Worm (Caenorhabditis elegans): ENCODE results near the gene dod-3.

The dod-3 gene

DNA sequence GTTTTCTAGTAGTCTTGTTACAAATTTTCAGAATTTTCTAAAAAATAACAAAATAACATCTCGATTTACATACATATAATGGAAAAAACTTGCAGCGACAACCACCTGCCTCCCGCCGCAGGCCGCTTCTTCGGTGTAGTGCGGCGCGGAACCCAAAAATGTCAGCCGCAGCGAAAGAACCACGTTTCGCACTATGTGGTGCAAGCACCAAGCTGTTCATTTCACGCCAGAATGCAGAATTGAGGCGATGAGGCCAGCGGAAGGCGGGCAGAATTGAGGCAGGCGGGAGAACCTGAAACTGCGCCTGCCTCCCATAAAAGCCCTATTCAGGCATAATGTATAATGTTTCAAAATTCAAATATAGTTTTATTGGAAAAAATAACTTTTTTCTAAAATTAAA is 30.6 kb upstream of the dod-3 start:
- TF ChIP-seq mep-1 (tag; optimal IDR thresholded peaks at IDR 0.05) = no peak
- no peak for TF ChIP-seq rnt-1 (tag; optimal IDR thresholded peaks at IDR 0.05)
- TF ChIP-seq nhr-85 (tag) = no peak
- no peak for TF ChIP-seq unc-86 (tag; optimal IDR thresholded peaks at IDR 0.05)
- TF ChIP-seq fkh-10 (GFP tag; optimal IDR thresholded peaks at IDR 0.05) = no peak
- no peak for TF ChIP-seq tbx-2 (tag; optimal IDR thresholded peaks at IDR 0.05)
- no peak for TF ChIP-seq jun-1 (tag; optimal IDR thresholded peaks at IDR 0.05)
- TF ChIP-seq nhr-76 (tag; optimal IDR thresholded peaks at IDR 0.05) = no peak
- no peak for TF ChIP-seq ztf-4 (tag; optimal IDR thresholded peaks at IDR 0.05)
- TF ChIP-seq dpl-1 (GFP tag; optimal IDR thresholded peaks at IDR 0.05) = no peak
- TF ChIP-seq pqm-1 (tag; optimal IDR thresholded peaks at IDR 0.05) = no peak

DNA sequence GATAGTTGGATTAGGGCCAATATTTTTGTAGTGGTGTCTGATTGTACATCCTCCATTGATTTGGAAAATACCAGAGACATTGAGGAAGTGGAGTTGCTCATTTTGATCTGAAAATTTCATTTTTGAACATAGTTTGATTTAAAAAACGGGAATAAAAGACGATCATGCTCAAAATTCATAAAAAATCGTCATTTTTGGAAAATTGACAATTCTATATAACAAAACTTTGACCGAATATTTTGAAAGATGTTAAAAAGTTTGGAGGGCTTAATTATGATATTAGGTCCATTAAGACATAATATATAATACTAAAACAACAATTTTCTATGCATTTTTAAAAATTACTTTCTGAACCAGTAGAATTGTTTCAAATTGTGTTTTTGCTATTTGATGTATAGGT is 28.6 kb upstream of the dod-3 start, which contains the start of gene srg-58:
Gene srg-58 (minus strand): TSS at position 101 of the 400 bp plus-strand sequence.
- TF ChIP-seq lir-3 (tag; optimal IDR thresholded peaks at IDR 0.05; ENCODE audit: poor library complexity) (no peak), snu-23 (GFP tag; optimal IDR thresholded peaks at IDR 0.05) (no peak), irx-1 (tag; optimal IDR thresholded peaks at IDR 0.05) (no peak), unc-30 (tag; optimal IDR thresholded peaks at IDR 0.05) (no peak), fos-1 (tag; optimal IDR thresholded peaks at IDR 0.05) (no peak), zag-1 (tag; optimal IDR thresholded peaks at IDR 0.05) (no peak), ztf-11 (tag; optimal IDR thresholded peaks at IDR 0.05) (no peak)

DNA sequence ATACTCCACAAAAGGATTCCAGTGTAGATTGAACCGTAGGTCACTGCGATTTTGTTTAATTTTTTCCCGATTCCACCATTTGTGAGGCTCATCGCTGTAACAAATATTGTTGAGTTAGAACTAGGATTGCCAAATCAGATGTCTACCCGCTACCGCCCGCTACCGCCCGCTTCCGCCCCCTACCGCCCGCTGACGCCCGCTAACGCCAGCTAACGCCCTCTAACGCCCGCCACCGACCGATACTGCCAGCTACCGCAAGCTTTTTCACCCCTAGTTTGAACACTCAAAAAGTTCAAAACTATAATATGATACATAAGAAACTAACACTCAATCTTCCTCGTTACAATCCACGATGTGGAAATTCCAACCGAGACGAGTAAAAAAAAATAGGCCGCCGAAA is 27.5 kb upstream of the dod-3 start:
- no peak for TF ChIP-seq skn-1 (tag; optimal IDR thresholded peaks at IDR 0.05)
- no peak for TF ChIP-seq sptf-1 (tag; optimal IDR thresholded peaks at IDR 0.05)
- TF ChIP-seq ceh-8 (GFP tag; optimal IDR thresholded peaks at IDR 0.05) = no peak
- no peak for TF ChIP-seq nhr-76 (tag; optimal IDR thresholded peaks at IDR 0.05)
- no peak for TF ChIP-seq tbx-2 (tag; optimal IDR thresholded peaks at IDR 0.05)
- TF ChIP-seq ceh-90 (tag; optimal IDR thresholded peaks at IDR 0.05) = no peak

DNA sequence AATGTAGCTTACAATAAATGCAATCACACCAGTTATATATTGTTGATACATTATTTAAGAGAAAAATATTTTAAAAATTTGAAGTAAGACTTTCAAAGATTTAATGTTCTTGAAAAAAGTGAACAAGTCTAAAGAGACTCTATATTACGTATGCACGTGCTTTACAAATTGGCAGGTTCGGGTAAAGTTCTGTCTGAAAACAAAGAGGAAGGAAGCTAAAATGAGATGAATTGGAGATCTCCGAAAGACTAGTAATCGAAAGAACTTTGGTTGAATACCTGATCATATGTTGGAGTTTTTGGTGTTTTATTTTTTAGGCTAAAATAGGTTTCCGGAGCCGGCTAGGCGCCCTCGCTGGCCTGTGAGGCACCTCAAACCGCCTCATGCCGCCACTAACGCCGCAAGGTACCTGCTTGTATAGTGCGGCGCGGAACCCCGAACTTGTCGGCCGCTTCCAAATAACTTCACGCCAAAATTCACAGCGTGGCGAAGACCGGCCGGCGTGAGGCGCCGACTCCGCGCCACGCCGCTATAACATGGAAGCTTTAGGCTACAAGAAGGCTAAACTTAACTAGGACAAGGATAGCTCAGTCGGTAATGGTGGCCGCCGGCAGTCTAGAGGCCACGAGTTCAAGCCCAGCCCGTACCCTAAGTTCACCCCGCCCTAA is 26.5 kb upstream of the dod-3 start, which contains the start of gene srx-28:
Gene srx-28 (minus strand): TSS at position 51 of the 668 bp plus-strand sequence.
- TF ChIP-seq snpc-4 (tag; optimal IDR thresholded peaks at IDR 0.05) (peak; percentile 8), ztf-11 (tag; optimal IDR thresholded peaks at IDR 0.05) (no peak)

DNA sequence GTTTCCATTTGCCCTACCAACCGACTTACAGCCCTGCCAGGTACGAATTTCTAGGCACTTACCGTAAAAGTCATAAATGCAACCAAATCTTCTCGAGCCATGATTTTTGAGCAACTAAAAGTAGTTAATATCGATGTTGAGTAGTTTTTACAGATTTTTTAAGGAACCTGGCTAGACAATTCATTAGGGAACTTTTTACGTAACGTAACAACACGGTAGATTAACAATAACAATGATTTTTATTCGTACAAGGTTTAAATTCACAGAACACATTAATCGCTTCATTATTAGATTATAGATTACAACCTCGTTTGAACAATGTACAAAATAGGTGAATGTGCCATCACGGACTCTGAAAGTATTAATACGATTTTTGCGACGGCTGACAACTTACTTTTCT is 22.1 kb upstream of the dod-3 start, which contains the start of gene srx-26:
Gene srx-26 (minus strand): TSS at position 101 of the 400 bp plus-strand sequence.
- TF ChIP-seq ceh-90 (tag; optimal IDR thresholded peaks at IDR 0.05) (no peak), nhr-77 (tag; optimal IDR thresholded peaks at IDR 0.05) (no peak), dpl-1 (GFP tag; optimal IDR thresholded peaks at IDR 0.05) (no peak), ceh-8 (GFP tag; optimal IDR thresholded peaks at IDR 0.05) (no peak), efl-1 (optimal IDR thresholded peaks at IDR 0.05) (no peak), efl-1 (GFP tag; optimal IDR thresholded peaks at IDR 0.05 in 1 of 2) (no peak), ztf-4 (tag; optimal IDR thresholded peaks at IDR 0.05) (no peak), nhr-19 (GFP tag; conservative IDR thresholded peaks at IDR 0.05) (no peak)

DNA sequence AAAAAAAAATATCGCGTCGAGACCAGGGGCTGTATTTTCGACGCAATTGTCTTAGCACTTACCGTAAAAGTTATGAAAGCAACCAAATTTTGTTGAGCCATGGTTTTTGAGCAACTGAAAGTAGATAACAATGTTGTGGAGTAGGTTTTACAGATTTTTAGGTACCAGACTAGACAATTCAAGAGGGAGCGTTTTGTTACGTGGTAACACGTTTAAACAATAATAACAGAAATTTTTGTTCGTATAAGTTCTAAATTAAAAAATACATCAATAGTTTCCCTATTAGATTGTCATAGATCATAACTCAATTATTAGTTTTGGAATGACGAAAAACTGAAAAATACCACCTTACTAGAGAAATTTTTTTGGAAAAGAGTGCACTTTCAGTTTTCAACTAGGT is 19.1 kb upstream of the dod-3 start, which contains the start of gene srx-24:
Gene srx-24 (minus strand): TSS at position 101 of the 400 bp plus-strand sequence.
- TF ChIP-seq efl-1 (optimal IDR thresholded peaks at IDR 0.05) (no peak), efl-1 (GFP tag; optimal IDR thresholded peaks at IDR 0.05 in 1 of 2) (peak in 1 of 2 experiments; percentile 7), lin-15B (tag; optimal IDR thresholded peaks at IDR 0.05) (no peak)

DNA sequence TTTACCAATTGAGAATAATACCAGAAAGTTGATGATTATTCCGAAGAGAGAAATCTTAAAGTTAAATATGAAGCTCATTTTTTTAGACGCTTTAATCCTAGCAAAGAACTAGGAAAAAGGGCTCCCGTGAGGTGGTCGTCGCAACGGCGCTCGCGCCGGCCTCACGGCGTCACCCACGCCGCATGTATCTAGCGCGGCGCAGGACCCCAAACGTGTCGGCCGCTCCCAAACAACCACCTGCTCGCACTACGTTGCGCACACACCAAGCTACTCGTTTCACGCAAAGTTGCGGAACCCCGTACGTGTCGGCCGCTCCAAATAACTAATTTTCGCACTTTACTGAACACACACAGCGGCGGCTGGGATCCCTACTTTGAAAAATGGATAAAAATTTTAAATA is 15.5 kb upstream of the dod-3 start:
- TF ChIP-seq sox-4 (tag; optimal IDR thresholded peaks at IDR 0.05) = no peak
- no peak for TF ChIP-seq ceh-88 (GFP tag; IDR thresholded peaks at IDR 0.05)

Data from whole organism, L1 larva.